Fruit fly (Drosophila melanogaster): ENCODE data around the gene Marf.
A peak's percentile ranks its signal among the peaks of the same experiment; 100 is the strongest.

Gene Marf

DNA sequence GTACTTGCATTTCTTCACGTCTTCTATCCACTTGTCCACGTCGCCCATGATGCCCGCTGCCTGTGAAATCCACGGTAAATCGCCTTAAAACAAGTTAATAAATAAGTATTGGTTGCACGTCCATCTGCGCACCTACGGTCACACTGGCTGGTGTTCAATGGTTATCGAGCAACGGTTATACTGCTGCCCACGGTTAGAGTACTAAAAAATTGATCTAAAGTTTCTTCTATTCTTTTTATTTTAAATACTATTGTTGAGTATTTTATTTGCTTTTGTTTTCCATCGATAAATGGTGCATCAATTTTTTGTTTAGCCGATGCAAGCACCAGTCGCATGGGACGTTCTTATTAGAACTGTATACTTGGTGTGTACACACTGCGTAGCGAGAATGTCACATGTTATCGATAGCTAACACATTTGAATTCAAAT, 7.0 kb downstream of the Marf start, which contains the start of gene PpV (continued):
- TF ChIP-seq hkb (optimal IDR thresholded peaks at IDR 0.05) (no peak), hkb (GFP tag; IDR thresholded peaks at IDR 0.05) (no peak), CG8944 (GFP tag; optimal IDR thresholded peaks at IDR 0.05) (no peak), Elba2 (GFP tag; optimal IDR thresholded peaks at IDR 0.05) (no peak), gsb (GFP tag; IDR thresholded peaks at IDR 0.05) (no peak), chn (GFP tag; optimal IDR thresholded peaks at IDR 0.05) (no peak), dmrt11E (tag; optimal IDR thresholded peaks at IDR 0.05) (no peak), ham (GFP tag; IDR thresholded peaks at IDR 0.05) (no peak), Hmr (GFP tag; optimal IDR thresholded peaks at IDR 0.05) (peak; percentile 62), Abd-B (GFP tag; optimal IDR thresholded peaks at IDR 0.05) (peak; percentile 81), gcm (GFP tag; optimal IDR thresholded peaks at IDR 0.05) (no peak), CG12942 (GFP tag; optimal IDR thresholded peaks at IDR 0.05) (no peak), CG8388 (GFP tag; optimal IDR thresholded peaks at IDR 0.05) (no peak), abd-A (tag; optimal IDR thresholded peaks at IDR 0.05) (peak; percentile 85), CG13894 (tag; optimal IDR thresholded peaks at IDR 0.05) (no peak), CG7745 (tag; optimal IDR thresholded peaks at IDR 0.05) (no peak), CG42726 (GFP tag; IDR thresholded peaks at IDR 0.05; ENCODE audit: partially characterized antibody) (no peak), bbx (GFP tag; IDR thresholded peaks at IDR 0.05; ENCODE audit: partially characterized antibody) (peak; percentile 7; the same call in 1 of the 2 replicates), GATAe (GFP tag; conservative IDR thresholded peaks at IDR 0.05) (no peak), CG7556 (GFP tag; optimal IDR thresholded peaks at IDR 0.05) (no peak), CG12744 (GFP tag; optimal IDR thresholded peaks at IDR 0.05) (no peak), nerfin-2 (GFP tag; IDR thresholded peaks at IDR 0.05; ENCODE audit: partially characterized antibody) (no peak), C15 (GFP tag; IDR thresholded peaks at IDR 0.05) (no peak), CG2889 (GFP tag; IDR thresholded peaks at IDR 0.05) (no peak), CG3726 (GFP tag; IDR thresholded peaks at IDR 0.05) (no peak), cwo (GFP tag; optimal IDR thresholded peaks at IDR 0.05) (no peak), knrl (GFP tag; IDR thresholded peaks at IDR 0.05; ENCODE audit: partially characterized antibody) (peak; percentile 52; the same call in 1 of the 3 replicates), cas (GFP tag; IDR thresholded peaks at IDR 0.05) (no peak), CTCF (GFP tag; optimal IDR thresholded peaks at IDR 0.05) (no peak), CG31441 (GFP tag; IDR thresholded peaks at IDR 0.05) (peak; percentile 31; the same call in 1 of the 2 replicates), Fer3 (tag; optimal IDR thresholded peaks at IDR 0.05) (no peak), Dip2 (GFP tag; IDR thresholded peaks at IDR 0.05) (no peak), ems (GFP tag; optimal IDR thresholded peaks at IDR 0.05) (no peak), CG31365 (tag; optimal IDR thresholded peaks at IDR 0.05) (no peak), Rfx (GFP tag; IDR thresholded peaks at IDR 0.05) (no peak), Dll (GFP tag; IDR thresholded peaks at IDR 0.05; ENCODE audit: partially characterized antibody) (peak; percentile 70; the same call in 2 of the 4 replicates), Doc3 (GFP tag; IDR thresholded peaks at IDR 0.05; ENCODE audit: partially characterized antibody) (0 out of 3 replicates have a peak, but pooled peaks have one; percentile 43), sna (GFP tag; IDR thresholded peaks at IDR 0.05; ENCODE audit: partially characterized antibody) (no peak), nom (GFP tag; optimal IDR thresholded peaks at IDR 0.05) (no peak), CG10462 (GFP tag; optimal IDR thresholded peaks at IDR 0.05) (no peak), CG17361 (GFP tag; IDR thresholded peaks at IDR 0.05) (0 out of 3 replicates have a peak, but pooled peaks have one; percentile 15), stc (GFP tag; IDR thresholded peaks at IDR 0.05) (no peak), Vsx1 (GFP tag; optimal IDR thresholded peaks at IDR 0.05) (no peak), CG8924 (tag; optimal IDR thresholded peaks at IDR 0.05) (peak; percentile 59), CG32772 (GFP tag; IDR thresholded peaks at IDR 0.05) (no peak), Ets65A (GFP tag) (no peak), D (optimal IDR thresholded peaks at IDR 0.05) (no peak), D (GFP tag; optimal IDR thresholded peaks at IDR 0.05) (no peak), CG16779 (GFP tag; IDR thresholded peaks at IDR 0.05) (no peak), pfk (GFP tag; optimal IDR thresholded peaks at IDR 0.05) (no peak), pita (GFP tag; optimal IDR thresholded peaks at IDR 0.05) (peak; percentile 68), MESR4 (GFP tag; optimal IDR thresholded peaks at IDR 0.05) (peak; percentile 72)

Measured in whole organism, embryonic.